Fruit fly (Drosophila melanogaster): Measurements from ENCODE around the gene CG43439.

Gene CG43439

dm6 chr3L:7013568-7014305, 29.4 kb upstream of the CG43439 start (continued):
- TF ChIP-seq CG15336 (GFP tag; IDR thresholded peaks at IDR 0.05) (peak; percentile 44; the same call in 1 of the 2 replicates), CG31627 (GFP tag; optimal IDR thresholded peaks at IDR 0.05) (no peak), achi (GFP tag; optimal IDR thresholded peaks at IDR 0.05) (peak; percentile 11)

- TF ChIP-seq CG10631 (GFP tag; optimal IDR thresholded peaks at IDR 0.05) (no peak), CG11902 (GFP tag; optimal IDR thresholded peaks at IDR 0.05) (no peak), Met (GFP tag; optimal IDR thresholded peaks at IDR 0.05) (no peak), Eip78C (GFP tag) (peak; percentile 29)
Measured at dm6 chr3L:7012271-7012670, 27.9 kb upstream of the CG43439 start.

DNA sequence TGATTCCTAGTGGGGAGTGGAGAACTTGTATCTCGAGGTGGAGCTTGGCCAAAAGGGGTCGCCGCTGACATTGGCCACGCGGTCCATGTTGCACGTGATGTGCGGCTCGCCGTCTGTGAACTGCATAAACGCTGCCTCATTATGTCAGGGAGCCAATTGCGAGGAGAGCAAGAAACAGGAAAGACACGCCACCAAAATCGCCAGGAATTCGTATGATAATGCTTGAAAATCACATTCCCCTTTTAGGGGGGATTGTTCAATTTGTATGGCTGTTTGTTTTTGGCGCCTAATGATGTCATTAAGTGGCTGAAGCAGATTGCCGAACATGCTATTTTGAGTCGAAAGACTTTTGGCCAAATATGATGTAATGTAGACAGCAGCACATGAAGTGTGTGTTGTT, 25.5 kb upstream of the CG43439 start:
- TF ChIP-seq Eip78C (GFP tag) (peak; percentile 1), vri (GFP tag; optimal IDR thresholded peaks at IDR 0.05) (no peak), ss (GFP tag; optimal IDR thresholded peaks at IDR 0.05) (peak in 1 of 2 experiments; percentile 23), CG4318 (GFP tag; optimal IDR thresholded peaks at IDR 0.05) (no peak), Ets21C (GFP tag; optimal IDR thresholded peaks at IDR 0.05) (no peak)

DNA sequence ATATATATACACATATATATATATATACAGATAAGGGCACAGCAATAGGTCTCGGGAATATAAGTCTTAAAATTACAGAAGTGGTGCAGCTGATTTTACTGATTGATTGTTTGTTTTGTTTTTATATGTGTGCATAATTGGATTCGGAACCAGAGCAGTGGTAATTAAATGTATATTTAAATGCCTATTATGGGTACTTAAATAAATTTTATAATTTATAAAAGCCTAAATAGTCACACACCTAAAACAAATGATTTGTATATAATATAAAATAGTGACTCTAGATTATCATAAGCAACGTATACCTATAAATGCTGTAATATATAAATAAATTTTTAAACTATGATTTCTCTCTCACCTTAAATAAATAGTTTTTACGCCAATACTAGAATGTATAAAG, 25.0 kb upstream of the CG43439 start:
- no peak for TF ChIP-seq Hr38 (GFP tag; optimal IDR thresholded peaks at IDR 0.05)
- peak; percentile 17 for TF ChIP-seq CG3919 (GFP tag; optimal IDR thresholded peaks at IDR 0.05)
- TF ChIP-seq Ets96B (tag; optimal IDR thresholded peaks at IDR 0.05) = peak; percentile 29
- no peak for TF ChIP-seq CG1621 (tag; optimal IDR thresholded peaks at IDR 0.05)
- TF ChIP-seq Ets21C (GFP tag; optimal IDR thresholded peaks at IDR 0.05) = no peak
- no peak for TF ChIP-seq Gug (GFP tag; IDR thresholded peaks at IDR 0.05)
- TF ChIP-seq CG6276 (GFP tag; optimal IDR thresholded peaks at IDR 0.05) = peak; percentile 31
- no peak for TF ChIP-seq dac (GFP tag; optimal IDR thresholded peaks at IDR 0.05)
- no peak for TF ChIP-seq CG8119 (GFP tag; IDR thresholded peaks at IDR 0.05)
- no peak for TF ChIP-seq Blimp-1 (GFP tag; optimal IDR thresholded peaks at IDR 0.05)
- TF ChIP-seq CG32006 (GFP tag; optimal IDR thresholded peaks at IDR 0.05) = peak; percentile 40
- TF ChIP-seq eg (GFP tag; IDR thresholded peaks at IDR 0.05) = no peak
- no peak for TF ChIP-seq topi (GFP tag; optimal IDR thresholded peaks at IDR 0.05)
- no peak for TF ChIP-seq CG15336 (GFP tag; IDR thresholded peaks at IDR 0.05)
- TF ChIP-seq ss (GFP tag; optimal IDR thresholded peaks at IDR 0.05) = peak in 1 of 2 experiments; percentile 8
- no peak for TF ChIP-seq Hr4 (GFP tag; optimal IDR thresholded peaks at IDR 0.05)
- TF ChIP-seq CG8319 (GFP tag; optimal IDR thresholded peaks at IDR 0.05) = no peak
- no peak for TF ChIP-seq CG6163 (GFP tag; IDR thresholded peaks at IDR 0.05)
- no peak for TF ChIP-seq Smox (GFP tag; optimal IDR thresholded peaks at IDR 0.05)
- TF ChIP-seq fd59A (GFP tag; optimal IDR thresholded peaks at IDR 0.05) = no peak
- no peak for TF ChIP-seq CG31627 (GFP tag; optimal IDR thresholded peaks at IDR 0.05)
- TF ChIP-seq Met (GFP tag; optimal IDR thresholded peaks at IDR 0.05) = no peak
- TF ChIP-seq OdsH (GFP tag; optimal IDR thresholded peaks at IDR 0.05) = peak; percentile 2
- peak; percentile 2 for TF ChIP-seq spab (GFP tag; optimal IDR thresholded peaks at IDR 0.05)
- no peak for TF ChIP-seq CG6854 (GFP tag; optimal IDR thresholded peaks at IDR 0.05)
- TF ChIP-seq CG3032 (tag; optimal IDR thresholded peaks at IDR 0.05) = peak; percentile 42
- no peak for TF ChIP-seq CG11294 (GFP tag; IDR thresholded peaks at IDR 0.05)
- TF ChIP-seq CG6808 (GFP tag; optimal IDR thresholded peaks at IDR 0.05) = peak; percentile 16
- peak; percentile 71 for TF ChIP-seq Eip78C (GFP tag)
- TF ChIP-seq esn (GFP tag; optimal IDR thresholded peaks at IDR 0.05) = no peak
- TF ChIP-seq salr (GFP tag; optimal IDR thresholded peaks at IDR 0.05) = peak in 1 of 2 experiments; percentile 6
- TF ChIP-seq CG8632 (GFP tag; optimal IDR thresholded peaks at IDR 0.05) = peak; percentile 5
- TF ChIP-seq svp (GFP tag) = peak; percentile 57
- no peak for TF ChIP-seq cyc (GFP tag; optimal IDR thresholded peaks at IDR 0.05)
- TF ChIP-seq acj6 (GFP tag; optimal IDR thresholded peaks at IDR 0.05) = no peak
